Fruit fly (Drosophila melanogaster): ENCODE results near the gene Mat89Ba.
A peak's percentile ranks its signal among the peaks of the same experiment; 100 is the strongest.

Gene Mat89Ba

dm6 chr3R:16247609-16248499, 24.4 kb downstream of the Mat89Ba start (continued):
- 0 out of 3 replicates have a peak, but pooled peaks have one; percentile 6 for TF ChIP-seq HLH4C (GFP tag; IDR thresholded peaks at IDR 0.05; ENCODE audit: partially characterized antibody)
- TF ChIP-seq CG2129 (GFP tag; IDR thresholded peaks at IDR 0.05; ENCODE audit: partially characterized antibody), result no peak
- peak; percentile 45 for TF ChIP-seq danr (GFP tag; IDR thresholded peaks at IDR 0.05)
- no peak for TF ChIP-seq fru (optimal IDR thresholded peaks at IDR 0.05)
- TF ChIP-seq tio (GFP tag; optimal IDR thresholded peaks at IDR 0.05), result peak; percentile 68
- TF ChIP-seq D (optimal IDR thresholded peaks at IDR 0.05), result no peak
- peak; percentile 82 for TF ChIP-seq D (GFP tag; optimal IDR thresholded peaks at IDR 0.05)
- TF ChIP-seq rib (GFP tag; IDR thresholded peaks at IDR 0.05), result no peak; the same call in 1 of the 2 replicates
- no peak for TF ChIP-seq CG2116 (GFP tag; optimal IDR thresholded peaks at IDR 0.05)
- TF ChIP-seq CG1024 (GFP tag; IDR thresholded peaks at IDR 0.05), result peak; percentile 76
- no peak for TF ChIP-seq Mes4 (GFP tag; optimal IDR thresholded peaks at IDR 0.05)
- TF ChIP-seq sens-2 (GFP tag; IDR thresholded peaks at IDR 0.05), result no peak
- no peak for TF ChIP-seq pita (GFP tag; optimal IDR thresholded peaks at IDR 0.05)
- peak; percentile 6 for TF ChIP-seq CG11398 (GFP tag; optimal IDR thresholded peaks at IDR 0.05)
- TF ChIP-seq Usf (GFP tag; optimal IDR thresholded peaks at IDR 0.05), result peak; percentile 8
- peak; percentile 88 for TF ChIP-seq CG8944 (GFP tag; optimal IDR thresholded peaks at IDR 0.05)
- peak; percentile 64 for TF ChIP-seq cas (GFP tag; IDR thresholded peaks at IDR 0.05)
- TF ChIP-seq CG12391 (tag; optimal IDR thresholded peaks at IDR 0.05), result peak; percentile 69
- TF ChIP-seq CG18011 (GFP tag; optimal IDR thresholded peaks at IDR 0.05), result peak; percentile 21
- TF ChIP-seq crc (GFP tag; optimal IDR thresholded peaks at IDR 0.05), result no peak
- TF ChIP-seq cad (GFP tag; optimal IDR thresholded peaks at IDR 0.05), result no peak
- peak; percentile 82 for TF ChIP-seq D19A (tag; optimal IDR thresholded peaks at IDR 0.05)
- peak; percentile 52 for TF ChIP-seq odd (GFP tag; optimal IDR thresholded peaks at IDR 0.05)
- no peak for TF ChIP-seq Dp (GFP tag; optimal IDR thresholded peaks at IDR 0.05)
- peak; percentile 74 for TF ChIP-seq CG18764 (GFP tag; optimal IDR thresholded peaks at IDR 0.05)
- peak; percentile 19 for TF ChIP-seq twi (tag; optimal IDR thresholded peaks at IDR 0.05)
- TF ChIP-seq HmgD (GFP tag; optimal IDR thresholded peaks at IDR 0.05), result peak; percentile 81
- TF ChIP-seq CG9876 (GFP tag; optimal IDR thresholded peaks at IDR 0.05), result peak; percentile 33
- peak; percentile 58 for TF ChIP-seq crol (GFP tag; IDR thresholded peaks at IDR 0.05)
- no peak for TF ChIP-seq BEAF-32 (GFP tag; optimal IDR thresholded peaks at IDR 0.05)
- TF ChIP-seq ase (GFP tag; IDR thresholded peaks at IDR 0.05), result peak; percentile 56; the same call in 1 of the 3 replicates
- peak; percentile 84 for TF ChIP-seq CG8924 (tag; optimal IDR thresholded peaks at IDR 0.05)
- no peak for TF ChIP-seq Stat92E (GFP tag; optimal IDR thresholded peaks at IDR 0.05)
- 0 out of 3 replicates have a peak, but pooled peaks have one; percentile 23 for TF ChIP-seq Optix (GFP tag; IDR thresholded peaks at IDR 0.05)
- peak; percentile 78 for TF ChIP-seq CG5180 (GFP tag; optimal IDR thresholded peaks at IDR 0.05)
- peak; percentile 93 for TF ChIP-seq caup (GFP tag; optimal IDR thresholded peaks at IDR 0.05; ENCODE audit: severe bottlenecking)
- TF ChIP-seq dpn (GFP tag; optimal IDR thresholded peaks at IDR 0.05), result peak; percentile 53 to 60
- no peak for TF ChIP-seq CG15479 (GFP tag; optimal IDR thresholded peaks at IDR 0.05)
- TF ChIP-seq C15 (GFP tag; IDR thresholded peaks at IDR 0.05), result peak; percentile 74; the same call in 2 of the 3 replicates
- peak; percentile 25 for TF ChIP-seq Spps (tag; optimal IDR thresholded peaks at IDR 0.05)
- peak; percentile 61 for TF ChIP-seq Sry-δ (GFP tag; optimal IDR thresholded peaks at IDR 0.05)
- TF ChIP-seq Dll (GFP tag; IDR thresholded peaks at IDR 0.05; ENCODE audit: partially characterized antibody), result 0 out of 4 replicates have a peak, but pooled peaks have one; percentile 10
- peak; percentile 36 for TF ChIP-seq kah (GFP tag; optimal IDR thresholded peaks at IDR 0.05)
- no peak for TF ChIP-seq Lim3 (GFP tag; IDR thresholded peaks at IDR 0.05)
- peak; percentile 88 for TF ChIP-seq CG1792 (GFP tag; optimal IDR thresholded peaks at IDR 0.05)
- TF ChIP-seq CG16815 (GFP tag; optimal IDR thresholded peaks at IDR 0.05), result peak; percentile 44
- no peak for TF ChIP-seq Lhr (GFP tag; optimal IDR thresholded peaks at IDR 0.05)
- peak; percentile 47 for TF ChIP-seq CG13624 (GFP tag; optimal IDR thresholded peaks at IDR 0.05)
- peak; percentile 75 for TF ChIP-seq Taf1 (GFP tag; IDR thresholded peaks at IDR 0.05)
